Worm (Caenorhabditis elegans) whole organism, L2 larva: ENCODE results near the gene cthd-1.

Source experiments
- C34F6.9 ChIP-seq: fragments of 150-350 bp; optimal IDR thresholded peaks from 2 replicates; lab custom pipeline; 2014; ENCODE audit warnings: missing biosample characterization, missing genetic modification characterization
- Y55F3AM.14 ChIP-seq: fragments of 200-800 bp; sonication (Bioruptor generic); optimal IDR thresholded peaks from 2 replicates; lab custom pipeline; 2018; ENCODE audit warnings: mild to moderate bottlenecking, missing genetic modification characterization, missing compliant biosample characterization
- ama-1 ChIP-seq: fragments of 150-350 bp; optimal IDR thresholded peaks from 2 replicates; lab custom pipeline; 2018; ENCODE audit warnings: inconsistent platforms
- fos-1 ChIP-seq: fragments of 150-350 bp; optimal IDR thresholded peaks from 2 replicates; lab custom pipeline; 2014; ENCODE audit warnings: missing biosample characterization, missing genetic modification characterization
- gmeb-1 ChIP-seq: fragments of 150-350 bp; optimal IDR thresholded peaks from 2 replicates; lab custom pipeline; 2014; ENCODE audit warnings: missing biosample characterization, missing genetic modification characterization
- lin-11 ChIP-seq: fragments of 150-350 bp; sonication (generic microtip); optimal IDR thresholded peaks from 2 replicates; lab custom pipeline; 2014; ENCODE audit warnings: missing biosample characterization, missing genetic modification characterization, inconsistent platforms, mixed read lengths
- lin-13 ChIP-seq: fragments of 150-350 bp; optimal IDR thresholded peaks from 2 replicates; lab custom pipeline; 2014; ENCODE audit warnings: missing biosample characterization, missing genetic modification reagents, missing genetic modification characterization
- lsy-2 ChIP-seq, 2 experiments: fragments of 150-350 bp in 1 of 2; sonication (generic microtip) in 1 of 2; optimal IDR thresholded peaks; 2 replicates each; lab custom pipeline; 2014 to 2017; ENCODE audit warnings: missing biosample characterization in 2 of 2, missing genetic modification characterization in 2 of 2
- nhr-129 ChIP-seq: fragments of 150-350 bp; optimal IDR thresholded peaks from 2 replicates; lab custom pipeline; 2014; ENCODE audit warnings: missing biosample characterization, missing genetic modification characterization
- nhr-237 ChIP-seq: fragments of 150-350 bp; optimal IDR thresholded peaks from 2 replicates; lab custom pipeline; 2014; ENCODE audit warnings: missing biosample characterization, missing genetic modification characterization
- sem-4 ChIP-seq: fragments of 150-350 bp; optimal IDR thresholded peaks from 2 replicates; lab custom pipeline; 2014; ENCODE audit warnings: missing biosample characterization, missing genetic modification reagents, missing genetic modification characterization
- sma-9 ChIP-seq, 2 experiments: fragments of 150-350 bp in 1 of 2; sonication (generic microtip) in 1 of 2; optimal IDR thresholded peaks; 2 replicates each; lab custom pipeline; 2014 to 2016; ENCODE audit warnings: missing genetic modification characterization in 2 of 2, mild to moderate bottlenecking in 1 of 2, missing biosample characterization in 1 of 2, missing compliant biosample characterization in 1 of 2, missing genetic modification reagents in 1 of 2, moderate library complexity in 1 of 2
- snpc-4 ChIP-seq: fragments of 150-350 bp; optimal IDR thresholded peaks from 2 replicates; lab custom pipeline; 2014; ENCODE audit warnings: missing biosample characterization, missing genetic modification characterization

The cthd-1 gene

ce11 chrV:9714909-9715308 lies 36.8 kb downstream of the cthd-1 start, which contains the start of gene F40F9.3:
F40F9.3 (plus strand) TSS chrV:9715209.
- no peak for TF ChIP-seq snpc-4
- no peak for TF ChIP-seq sma-9 (GFP tag; optimal IDR thresholded peaks at IDR 0.05; lab: Kevin White, UChicago)
- TF ChIP-seq sma-9 (tag; optimal IDR thresholded peaks at IDR 0.05; lab: Kevin White, UChicago): no peak
- TF ChIP-seq sem-4 (tag; lab: Kevin White, UChicago): no peak
- TF ChIP-seq Y55F3AM.14 (GFP tag; lab: Kevin White, UChicago): no peak
- TF ChIP-seq, all 48 proteins: peak for 0

DNA sequence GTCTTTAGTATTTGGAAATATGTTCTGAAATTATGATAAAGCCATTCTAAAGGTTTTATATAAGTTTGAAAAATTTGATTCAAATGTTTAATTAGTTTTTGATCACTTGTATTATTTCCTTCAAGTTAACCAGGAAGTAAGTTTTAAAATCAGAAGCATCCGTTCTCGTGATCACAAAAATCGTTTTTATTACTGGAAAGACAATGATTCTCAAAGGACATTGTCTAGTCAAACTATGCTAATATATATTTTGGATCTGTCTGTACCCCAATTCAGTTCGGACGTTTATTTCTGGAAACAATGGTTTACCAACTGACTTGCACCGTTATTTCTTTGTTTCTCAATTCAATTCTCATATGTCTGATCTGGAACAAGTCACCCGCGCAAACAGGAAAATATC lies 38.3 kb downstream of the cthd-1 start, which contains the start of gene str-188:
TSS of gene str-188 (plus strand) at position 301 of the 400 bp plus-strand sequence.
- no peak for TF ChIP-seq nhr-237 (tag; lab: Kevin White, UChicago)
- no peak for TF ChIP-seq lin-11 (tag; lab: Kevin White, UChicago)
- no peak for TF ChIP-seq lin-13
- TF ChIP-seq lsy-2 (tag; optimal IDR thresholded peaks at IDR 0.05; lab: Kevin White, UChicago): no peak
- TF ChIP-seq Y55F3AM.14 (GFP tag; lab: Kevin White, UChicago): no peak

DNA sequence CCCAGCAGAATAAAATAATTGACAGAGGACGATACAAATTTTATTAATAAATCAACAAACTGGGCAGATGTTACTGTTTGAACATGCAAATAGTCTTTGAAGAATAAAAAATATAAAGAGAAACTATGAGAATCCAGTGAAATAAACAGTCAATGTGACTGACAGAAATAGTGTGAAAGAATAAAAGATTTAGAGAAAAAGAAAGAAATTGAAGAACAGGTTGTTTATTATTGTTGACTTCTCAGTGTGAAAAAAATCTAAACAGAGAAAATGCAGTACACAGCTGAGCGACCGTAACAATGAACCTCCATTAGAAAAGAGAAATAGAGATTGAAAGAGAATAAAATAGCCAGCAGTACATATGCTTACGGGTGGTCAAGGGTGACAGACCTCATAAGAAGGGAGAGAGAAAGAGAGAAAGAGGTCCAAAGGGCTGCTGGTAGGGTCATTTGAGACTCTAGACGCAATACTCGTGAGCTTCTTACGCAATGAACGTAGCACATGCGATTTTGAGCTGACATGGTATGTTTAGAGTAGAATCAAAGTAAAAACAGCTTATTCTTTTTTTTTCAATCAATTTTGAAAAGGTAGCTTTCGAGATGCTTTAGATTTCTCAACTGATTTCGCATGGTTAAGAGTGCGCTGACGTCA lies 46.1 kb downstream of the cthd-1 start, which contains the start of gene slcr-46.3:
TSS of gene slcr-46.3 (minus strand) at position 86 of the 651 bp plus-strand sequence.
- TF ChIP-seq C34F6.9 (tag; lab: Kevin White, UChicago) (peak; percentile 30), nhr-129 (tag; lab: Kevin White, UChicago) (peak; percentile 8), ama-1 (lab: Kevin White, UChicago) (no peak)

DNA sequence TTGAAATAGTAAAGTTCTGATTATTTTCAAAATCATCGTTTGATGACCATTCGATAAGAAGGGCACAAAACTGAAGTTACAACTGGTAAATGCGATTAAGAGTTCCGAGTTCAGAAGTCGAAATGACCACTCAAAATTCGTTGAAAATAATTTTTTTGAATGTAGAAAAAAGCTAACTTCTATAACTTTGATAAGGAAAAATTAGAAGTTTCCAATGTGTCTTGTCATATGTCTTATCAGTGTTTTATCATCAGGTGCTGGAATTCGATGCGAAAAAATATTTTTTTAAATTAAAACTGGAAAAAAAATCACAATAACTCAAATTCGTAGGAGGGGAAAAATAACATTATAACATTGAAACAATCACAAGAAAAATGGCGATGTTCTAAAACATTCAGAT lies 47.6 kb downstream of the cthd-1 start:
- no peak for TF ChIP-seq C34F6.9 (tag; lab: Kevin White, UChicago)
- peak; percentile 55 for TF ChIP-seq fos-1 (tag; lab: Kevin White, UChicago)
- TF ChIP-seq gmeb-1 (tag; lab: Kevin White, UChicago): no peak
